Fruit fly (Drosophila melanogaster): Measurements from ENCODE around the gene RpL34a.

RpL34a gene

DNA sequence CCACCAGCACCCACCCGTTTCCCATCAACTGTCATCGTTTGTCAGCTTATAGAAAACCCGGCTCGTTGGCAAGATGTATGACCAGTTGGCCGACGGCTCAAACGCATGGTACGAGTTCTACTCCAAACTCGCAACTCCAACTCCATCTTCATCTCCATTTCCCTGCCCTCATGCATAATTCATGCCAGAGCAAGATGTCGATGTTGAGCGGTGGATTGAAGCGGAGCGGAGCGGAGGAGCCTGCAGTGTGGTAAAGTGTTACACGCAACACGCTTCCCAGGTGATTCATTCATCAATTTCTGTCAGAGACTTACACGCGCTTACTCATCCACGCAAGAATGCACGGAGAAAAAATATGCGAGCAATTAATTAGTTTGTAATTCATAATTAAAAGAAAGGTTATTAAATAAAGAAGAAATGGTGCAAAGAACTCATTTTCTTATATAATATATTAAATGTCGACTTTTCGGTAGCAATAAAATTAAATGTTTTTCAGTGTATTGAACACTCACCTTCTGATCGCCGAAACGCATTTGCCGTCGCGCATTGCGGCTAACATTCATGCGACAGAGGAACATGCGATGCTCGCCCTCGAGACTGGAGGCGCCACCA lies 22.4 kb upstream of the RpL34a start (continued):
- TF ChIP-seq Elba2 (GFP tag; optimal IDR thresholded peaks at IDR 0.05) (no peak), aop (GFP tag; IDR thresholded peaks at IDR 0.05) (no peak), Trl (optimal IDR thresholded peaks at IDR 0.05) (no peak), Trl (GFP tag; optimal IDR thresholded peaks at IDR 0.05) (no peak), B-H2 (GFP tag; optimal IDR thresholded peaks at IDR 0.05) (no peak), CrebB (tag; optimal IDR thresholded peaks at IDR 0.05) (no peak), jumu (GFP tag; optimal IDR thresholded peaks at IDR 0.05) (no peak), hb (GFP tag; IDR thresholded peaks at IDR 0.05; ENCODE audit: partially characterized antibody) (no peak), al (GFP tag; IDR thresholded peaks at IDR 0.05) (no peak), GATAe (GFP tag; conservative IDR thresholded peaks at IDR 0.05) (no peak), Fer2 (tag; optimal IDR thresholded peaks at IDR 0.05) (no peak), ase (GFP tag; IDR thresholded peaks at IDR 0.05) (no peak), Rx (GFP tag; IDR thresholded peaks at IDR 0.05) (peak; percentile 48), CG32767 (GFP tag; IDR thresholded peaks at IDR 0.05) (no peak), sima (GFP tag; optimal IDR thresholded peaks at IDR 0.05) (no peak), fd64A (GFP tag; optimal IDR thresholded peaks at IDR 0.05) (no peak), CG1024 (GFP tag; IDR thresholded peaks at IDR 0.05) (peak; percentile 54; the same call in 1 of the 2 replicates), oc (tag; optimal IDR thresholded peaks at IDR 0.05) (peak; percentile 58), CG14441 (GFP tag; IDR thresholded peaks at IDR 0.05) (peak; percentile 55), CG6654 (GFP tag; optimal IDR thresholded peaks at IDR 0.05) (no peak), kni (GFP tag; optimal IDR thresholded peaks at IDR 0.05) (peak; percentile 27), CG6813 (GFP tag; optimal IDR thresholded peaks at IDR 0.05) (peak; percentile 12), ind (GFP tag; optimal IDR thresholded peaks at IDR 0.05) (peak; percentile 48), fd3F (GFP tag; optimal IDR thresholded peaks at IDR 0.05) (no peak), Ssrp (tag; optimal IDR thresholded peaks at IDR 0.05) (no peak), caup (GFP tag; optimal IDR thresholded peaks at IDR 0.05; ENCODE audit: severe bottlenecking) (no peak), gt (GFP tag; IDR thresholded peaks at IDR 0.05) (no peak), peb (GFP tag; IDR thresholded peaks at IDR 0.05) (peak; percentile 64; the same call in 1 of the 2 replicates), CG15601 (tag; optimal IDR thresholded peaks at IDR 0.05) (peak; percentile 60), da (GFP tag; optimal IDR thresholded peaks at IDR 0.05) (no peak), chn (GFP tag; optimal IDR thresholded peaks at IDR 0.05) (peak; percentile 0), onecut (GFP tag; IDR thresholded peaks at IDR 0.05) (peak; percentile 42; the same call in 1 of the 2 replicates), CG9609 (GFP tag; optimal IDR thresholded peaks at IDR 0.05) (no peak), zen (tag; optimal IDR thresholded peaks at IDR 0.05) (peak; percentile 37), Sry-β (GFP tag; optimal IDR thresholded peaks at IDR 0.05) (no peak), tap (tag; optimal IDR thresholded peaks at IDR 0.05) (peak; percentile 36), corto (GFP tag; optimal IDR thresholded peaks at IDR 0.05) (no peak), CG4360 (GFP tag; IDR thresholded peaks at IDR 0.05) (no peak), run (tag; optimal IDR thresholded peaks at IDR 0.05) (no peak), ash1 (GFP tag; optimal IDR thresholded peaks at IDR 0.05) (no peak), CG31441 (GFP tag; IDR thresholded peaks at IDR 0.05) (peak; percentile 77), lmd (GFP tag; IDR thresholded peaks at IDR 0.05) (peak; percentile 33; the same call in 1 of the 2 replicates), schlank (tag; optimal IDR thresholded peaks at IDR 0.05) (no peak), sna (GFP tag; IDR thresholded peaks at IDR 0.05; ENCODE audit: partially characterized antibody) (no peak), ttk (GFP tag; IDR thresholded peaks at IDR 0.05) (peak; percentile 61; the same call in 1 of the 2 replicates), Side (GFP tag; optimal IDR thresholded peaks at IDR 0.05) (no peak), Hsf (GFP tag; optimal IDR thresholded peaks at IDR 0.05) (no peak), Spps (tag; optimal IDR thresholded peaks at IDR 0.05) (peak; percentile 62), wek (GFP tag; optimal IDR thresholded peaks at IDR 0.05) (no peak), Eip74EF (GFP tag; optimal IDR thresholded peaks at IDR 0.05) (peak in 1 of 2 experiments; percentile 47), mam (GFP tag; optimal IDR thresholded peaks at IDR 0.05) (no peak)
